Worm (Caenorhabditis elegans) whole organism, midembryonic: ENCODE data around the gene ubh-4.

Experiments used
- T22C8.4 ChIP-seq: fragments of 200-800 bp; sonication (Bioruptor generic); IDR thresholded peaks from 2 replicates; pipeline ENCODE4 v1.3.6; 2022; ENCODE audit warnings: missing genetic modification characterization, missing compliant biosample characterization
- cog-1 ChIP-seq: sonication (generic microtip); optimal IDR thresholded peaks from 2 replicates; lab custom pipeline; 2016; ENCODE audit warnings: missing genetic modification characterization, missing compliant biosample characterization
- flt-1 ChIP-seq: fragments of 200-800 bp; sonication (Bioruptor generic); IDR thresholded peaks from 2 replicates; pipeline ENCODE4 v1.3.6; 2022; ENCODE audit warnings: missing genetic modification characterization, missing compliant biosample characterization
- klf-2 ChIP-seq: fragments of 200-800 bp; sonication (Bioruptor generic); conservative IDR thresholded peaks from 2 replicates; pipeline ENCODE4 v1.3.6; 2022; ENCODE audit warnings: missing genetic modification reagents, missing genetic modification characterization, missing compliant biosample characterization
- med-1 ChIP-seq: sonication (generic microtip); optimal IDR thresholded peaks from 2 replicates; lab custom pipeline; 2017; ENCODE audit warnings: missing genetic modification characterization, mild to moderate bottlenecking, missing compliant biosample characterization, antibody characterized with exemption, missing genetic modification reagents; ENCODE audit not compliant: insufficient read depth
- ref-1 ChIP-seq: fragments of 200-800 bp; sonication (Bioruptor generic); conservative IDR thresholded peaks from 2 replicates; pipeline ENCODE4 v1.3.6; 2022; ENCODE audit warnings: missing genetic modification reagents, missing genetic modification characterization, missing compliant biosample characterization
- tab-1 ChIP-seq: fragments of 200-800 bp; sonication (Bioruptor generic); IDR thresholded peaks from 2 replicates; pipeline ENCODE4 v1.3.6; 2022; ENCODE audit warnings: missing genetic modification characterization, missing compliant biosample characterization
- ztf-23 ChIP-seq: fragments of 200-800 bp; sonication (Bioruptor generic); IDR thresholded peaks from 2 replicates; pipeline ENCODE4 v1.3.6; 2022; ENCODE audit warnings: missing genetic modification reagents, missing genetic modification characterization, missing compliant biosample characterization
- ztf-29 ChIP-seq: fragments of 200-800 bp; sonication (Bioruptor generic); IDR thresholded peaks from 2 replicates; pipeline ENCODE4 v1.3.6; 2022; ENCODE audit warnings: missing genetic modification reagents, missing genetic modification characterization, missing compliant biosample characterization

Gene ubh-4

DNA sequence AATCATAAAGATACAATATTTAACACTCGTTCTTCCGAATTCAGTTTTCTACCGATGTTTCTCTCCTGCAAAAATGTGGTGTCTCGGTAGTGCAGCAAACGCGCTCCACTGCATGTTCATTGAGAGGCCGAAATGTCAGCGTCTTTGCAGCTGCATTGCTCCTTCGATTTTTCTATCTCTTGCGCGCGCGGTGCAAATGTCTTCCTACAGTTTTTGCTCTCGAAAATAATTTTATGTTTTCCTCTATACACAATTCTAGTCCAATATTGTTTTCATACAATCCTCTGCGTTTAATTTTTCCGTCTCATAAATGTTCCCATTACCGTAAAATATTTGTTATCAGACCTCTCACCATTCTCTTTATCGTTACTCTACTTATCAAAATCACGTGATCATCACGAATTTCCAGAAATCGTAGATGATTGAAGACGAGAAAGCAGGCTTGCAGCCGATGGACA is 23.0 kb upstream of the ubh-4 start, which contains the start of gene ufd-2:
TSS of gene ufd-2 (plus strand) at position 408 of the 458 bp plus-strand sequence.
- TF ChIP-seq T22C8.4 (GFP tag; lab: Robert Waterston, UW) (no peak), cog-1 (peak; percentile 14), ref-1 (GFP tag; lab: Robert Waterston, UW) (no peak), flt-1 (GFP tag; lab: Robert Waterston, UW) (no peak)

DNA sequence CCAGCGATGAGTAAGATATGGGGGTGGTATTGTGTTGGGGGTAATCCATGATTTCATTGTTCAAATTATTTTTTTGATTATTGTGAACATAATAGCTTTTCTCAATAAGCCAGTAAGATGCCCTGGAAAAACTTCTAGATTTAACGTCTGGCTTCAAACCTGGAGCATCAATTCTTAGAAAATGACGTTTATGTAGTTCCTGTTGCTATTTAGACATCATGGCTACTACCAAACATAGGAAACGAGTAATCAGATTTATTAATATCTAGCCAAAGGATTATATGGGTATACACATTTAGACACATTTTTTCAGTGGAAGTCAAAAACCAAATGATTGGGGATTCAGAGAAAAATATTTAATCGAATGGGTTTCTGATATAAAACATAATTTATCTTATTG is 20.1 kb upstream of the ubh-4 start:
- TF ChIP-seq ref-1 (GFP tag; lab: Robert Waterston, UW) (no peak), flt-1 (GFP tag; lab: Robert Waterston, UW) (no peak), T22C8.4 (GFP tag; lab: Robert Waterston, UW) (no peak)

DNA sequence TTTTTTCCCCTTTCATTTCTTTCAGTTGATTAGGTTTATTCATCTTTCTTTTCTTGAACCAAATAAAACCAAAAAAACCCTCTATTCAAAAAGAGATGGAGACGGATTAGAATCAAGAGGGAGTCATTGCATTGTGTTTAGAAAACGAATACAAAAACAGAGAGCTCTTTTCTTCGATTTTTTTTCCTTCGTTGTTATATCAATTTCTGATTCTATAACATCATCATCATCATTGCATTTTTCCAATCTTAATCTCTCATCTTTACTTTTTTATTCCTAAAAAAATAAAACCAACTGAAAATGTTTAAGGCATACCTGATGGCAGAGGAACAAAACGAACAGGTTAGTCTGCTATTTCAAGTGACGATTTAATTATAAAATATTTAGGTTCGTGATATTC is 19.4 kb upstream of the ubh-4 start, which contains the start of gene T05H10.8:
TSS of gene T05H10.8 (plus strand) at position 301 of the 400 bp plus-strand sequence.
- no peak for TF ChIP-seq cog-1
- TF ChIP-seq klf-2 (GFP tag; lab: Robert Waterston, UW): no peak
- TF ChIP-seq med-1 (GFP tag; lab: Kevin White, UChicago): no peak
- no peak for TF ChIP-seq tab-1 (GFP tag; lab: Robert Waterston, UW)
- TF ChIP-seq ztf-23: no peak
- no peak for TF ChIP-seq ref-1 (GFP tag; lab: Robert Waterston, UW)

DNA sequence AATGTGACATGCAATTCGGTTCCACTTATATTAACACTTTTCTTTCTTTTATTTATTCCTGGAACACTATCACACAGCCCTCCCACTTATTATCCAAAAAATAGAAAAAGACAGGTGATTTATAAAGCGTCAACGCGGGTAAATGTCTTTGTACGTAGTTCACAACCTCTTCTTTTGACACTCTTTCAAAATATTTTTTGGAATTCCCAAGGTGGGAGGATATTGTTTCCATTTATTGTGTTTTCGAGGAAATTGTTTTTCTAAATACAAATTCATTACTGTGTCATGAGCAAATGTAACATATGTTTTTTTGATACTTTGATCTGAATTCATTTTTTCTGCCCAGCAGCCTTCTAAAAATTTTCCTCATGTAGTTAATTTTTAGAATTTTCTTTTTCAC is 18.5 kb upstream of the ubh-4 start:
- no peak for TF ChIP-seq ref-1 (GFP tag; lab: Robert Waterston, UW)
- TF ChIP-seq T22C8.4 (GFP tag; lab: Robert Waterston, UW): no peak
- TF ChIP-seq cog-1: no peak
- TF ChIP-seq ztf-23: no peak
- no peak for TF ChIP-seq tab-1 (GFP tag; lab: Robert Waterston, UW)
- TF ChIP-seq med-1 (GFP tag; lab: Kevin White, UChicago): no peak
- TF ChIP-seq ztf-29 (GFP tag; lab: Robert Waterston, UW): no peak
- TF ChIP-seq flt-1 (GFP tag; lab: Robert Waterston, UW): no peak
- no peak for TF ChIP-seq klf-2 (GFP tag; lab: Robert Waterston, UW)

DNA sequence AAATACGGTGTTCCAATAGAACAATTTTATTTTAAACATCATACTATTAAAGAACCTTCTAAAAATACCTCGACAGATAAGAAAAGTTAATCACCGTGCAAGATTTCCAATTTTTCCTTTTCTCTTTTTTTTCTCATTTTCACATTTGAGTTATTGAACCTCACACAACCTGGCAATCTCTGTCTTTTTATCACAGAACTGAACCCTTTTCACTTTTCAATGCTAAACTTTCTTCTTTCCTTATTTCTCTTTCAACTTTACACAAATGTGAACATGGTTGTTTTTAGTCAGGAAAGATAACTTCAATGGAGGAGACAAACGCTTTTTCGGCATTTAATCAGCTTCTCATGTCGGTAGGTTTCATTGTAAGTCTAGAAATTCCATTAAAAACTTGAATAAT is 13.5 kb upstream of the ubh-4 start, which contains the start of gene T05H10.4:
TSS of gene T05H10.4 (plus strand) at position 301 of the 400 bp plus-strand sequence.
- TF ChIP-seq cog-1: no peak
- TF ChIP-seq med-1 (GFP tag; lab: Kevin White, UChicago): no peak
- no peak for TF ChIP-seq flt-1 (GFP tag; lab: Robert Waterston, UW)
- no peak for TF ChIP-seq T22C8.4 (GFP tag; lab: Robert Waterston, UW)
- no peak for TF ChIP-seq ztf-23
- no peak for TF ChIP-seq ztf-29 (GFP tag; lab: Robert Waterston, UW)
- no peak for TF ChIP-seq klf-2 (GFP tag; lab: Robert Waterston, UW)
- no peak for TF ChIP-seq ref-1 (GFP tag; lab: Robert Waterston, UW)
- no peak for TF ChIP-seq tab-1 (GFP tag; lab: Robert Waterston, UW)

DNA sequence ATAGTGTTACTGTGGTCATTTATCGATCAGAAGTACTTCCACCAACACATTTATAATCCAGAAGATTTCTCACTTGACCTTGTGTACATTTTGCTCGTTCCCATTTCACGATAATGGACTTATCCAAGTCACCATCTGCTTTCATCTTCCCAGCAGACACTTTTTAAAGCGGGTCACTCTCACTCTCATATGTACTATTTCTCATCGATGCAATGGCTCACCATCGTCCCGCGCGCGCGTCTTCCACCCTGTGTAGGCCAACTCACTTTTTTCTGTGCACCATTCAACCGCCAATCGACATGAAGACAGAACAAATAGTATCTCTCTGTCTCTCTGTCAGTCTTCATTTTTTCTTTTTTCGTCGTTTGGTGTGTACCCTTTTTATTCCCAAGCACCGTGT is 12.8 kb upstream of the ubh-4 start:
- TF ChIP-seq cog-1: no peak
- no peak for TF ChIP-seq T22C8.4 (GFP tag; lab: Robert Waterston, UW)
- no peak for TF ChIP-seq tab-1 (GFP tag; lab: Robert Waterston, UW)
- TF ChIP-seq ztf-29 (GFP tag; lab: Robert Waterston, UW): no peak
- no peak for TF ChIP-seq ref-1 (GFP tag; lab: Robert Waterston, UW)
- TF ChIP-seq klf-2 (GFP tag; lab: Robert Waterston, UW): no peak

DNA sequence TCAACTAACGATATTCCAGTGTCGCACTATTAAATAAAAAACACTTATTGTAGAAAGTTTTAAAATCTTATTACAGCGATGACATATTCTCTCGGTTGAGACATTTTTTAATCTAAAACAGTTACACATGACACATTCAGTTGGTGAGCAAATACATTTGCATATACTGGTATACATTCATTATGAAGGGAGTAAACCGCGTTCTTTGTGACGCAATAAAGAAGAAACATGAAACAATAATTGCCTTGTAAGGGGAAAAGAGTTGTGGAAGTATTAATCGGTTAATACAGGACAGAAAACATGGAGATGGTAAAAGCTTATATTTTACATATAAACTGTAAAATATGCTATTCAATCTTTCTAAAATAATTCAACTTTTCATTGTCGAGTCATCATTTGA is 11.9 kb upstream of the ubh-4 start:
- TF ChIP-seq ztf-23 (no peak), flt-1 (GFP tag; lab: Robert Waterston, UW) (no peak), T22C8.4 (GFP tag; lab: Robert Waterston, UW) (no peak), cog-1 (no peak), ref-1 (GFP tag; lab: Robert Waterston, UW) (no peak)

DNA sequence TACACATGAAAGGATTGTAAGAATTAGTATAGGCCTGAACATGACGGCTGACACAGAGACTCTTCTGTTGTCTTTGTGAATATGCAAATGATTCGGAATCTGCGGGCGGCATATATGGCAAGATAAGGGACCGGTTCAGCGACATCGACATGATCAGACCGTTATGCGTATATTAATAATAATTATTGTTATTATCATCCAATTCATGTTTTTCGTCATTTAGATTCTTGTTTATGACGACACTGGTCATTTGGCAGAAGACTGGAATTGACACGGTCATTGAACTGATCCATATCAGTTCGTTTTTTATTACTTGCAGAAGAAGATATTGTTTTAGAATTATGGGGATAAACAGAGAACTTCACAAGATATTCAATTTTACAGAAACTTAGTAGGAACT is 11.1 kb upstream of the ubh-4 start, which contains the start of gene mtre-1:
TSS of gene mtre-1 (minus strand) at position 101 of the 400 bp plus-strand sequence.
- TF ChIP-seq ztf-23 (no peak), ref-1 (GFP tag; lab: Robert Waterston, UW) (no peak), ztf-29 (GFP tag; lab: Robert Waterston, UW) (no peak), tab-1 (GFP tag; lab: Robert Waterston, UW) (no peak), klf-2 (GFP tag; lab: Robert Waterston, UW) (no peak), flt-1 (GFP tag; lab: Robert Waterston, UW) (no peak), T22C8.4 (GFP tag; lab: Robert Waterston, UW) (no peak), med-1 (GFP tag; lab: Kevin White, UChicago) (no peak), cog-1 (no peak)

DNA sequence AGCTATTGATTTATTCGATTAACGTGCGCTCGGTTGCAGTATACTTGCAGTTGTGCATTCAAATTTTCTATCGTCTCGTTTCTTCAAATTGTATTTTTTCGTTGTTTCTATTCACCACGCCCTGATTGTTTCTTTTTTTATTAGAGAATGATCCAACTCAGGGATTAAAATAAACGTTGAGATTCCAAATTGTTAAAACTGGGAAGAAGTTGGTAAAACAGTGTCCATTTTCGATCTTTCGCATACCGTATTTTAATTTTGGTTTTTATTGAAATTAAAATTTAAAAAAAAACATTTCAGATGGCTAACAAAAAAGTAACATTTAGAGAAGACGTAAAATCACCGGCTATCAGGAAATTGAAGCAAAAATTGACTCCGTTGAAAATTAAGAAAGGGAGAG is 7.9 kb upstream of the ubh-4 start, which contains the start of gene apn-1:
TSS of gene apn-1 (plus strand) at position 301 of the 400 bp plus-strand sequence.
- TF ChIP-seq cog-1: no peak
- TF ChIP-seq ztf-23: no peak
- no peak for TF ChIP-seq flt-1 (GFP tag; lab: Robert Waterston, UW)
- no peak for TF ChIP-seq ztf-29 (GFP tag; lab: Robert Waterston, UW)
- no peak for TF ChIP-seq ref-1 (GFP tag; lab: Robert Waterston, UW)
- TF ChIP-seq T22C8.4 (GFP tag; lab: Robert Waterston, UW): no peak
- no peak for TF ChIP-seq klf-2 (GFP tag; lab: Robert Waterston, UW)
- TF ChIP-seq med-1 (GFP tag; lab: Kevin White, UChicago): no peak
- TF ChIP-seq tab-1 (GFP tag; lab: Robert Waterston, UW): no peak

DNA sequence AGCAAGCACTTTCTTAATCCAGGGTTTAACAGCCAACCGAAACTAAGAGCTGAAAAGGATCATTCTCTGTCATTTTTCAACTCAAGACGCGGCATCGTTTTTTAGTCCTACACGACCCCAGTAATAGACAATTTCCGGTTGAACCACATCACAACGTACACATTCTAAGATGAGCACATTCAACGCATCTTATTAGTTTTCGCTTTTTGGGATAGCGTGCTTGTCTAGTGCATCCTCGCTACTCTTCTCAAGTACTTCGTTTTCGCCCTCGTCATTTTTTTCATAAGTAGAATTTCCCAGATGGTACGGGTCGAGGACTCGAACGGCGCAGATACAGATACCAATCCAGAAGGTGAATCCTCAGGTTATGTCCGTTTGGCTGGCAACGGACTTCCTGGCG is 2.9 kb upstream of the ubh-4 start, which contains the start of gene T05H10.1:
TSS of gene T05H10.1 (plus strand) at position 301 of the 400 bp plus-strand sequence.
- no peak for TF ChIP-seq tab-1 (GFP tag; lab: Robert Waterston, UW)
- TF ChIP-seq ztf-23: no peak
- TF ChIP-seq T22C8.4 (GFP tag; lab: Robert Waterston, UW): no peak
- no peak for TF ChIP-seq med-1 (GFP tag; lab: Kevin White, UChicago)
- TF ChIP-seq ref-1 (GFP tag; lab: Robert Waterston, UW): no peak
- TF ChIP-seq cog-1: no peak
- no peak for TF ChIP-seq ztf-29 (GFP tag; lab: Robert Waterston, UW)
- no peak for TF ChIP-seq flt-1 (GFP tag; lab: Robert Waterston, UW)
- no peak for TF ChIP-seq klf-2 (GFP tag; lab: Robert Waterston, UW)
